Fruit fly (Drosophila melanogaster): Measurements from ENCODE around the gene GNBP3.

GNBP3 gene

dm6 chr3L:8939654-8940053 lies 15.2 kb upstream of the GNBP3 start:
- TF ChIP-seq CG13204 (GFP tag; optimal IDR thresholded peaks at IDR 0.05) = no peak
- no peak for TF ChIP-seq gl (tag; optimal IDR thresholded peaks at IDR 0.05)

DNA sequence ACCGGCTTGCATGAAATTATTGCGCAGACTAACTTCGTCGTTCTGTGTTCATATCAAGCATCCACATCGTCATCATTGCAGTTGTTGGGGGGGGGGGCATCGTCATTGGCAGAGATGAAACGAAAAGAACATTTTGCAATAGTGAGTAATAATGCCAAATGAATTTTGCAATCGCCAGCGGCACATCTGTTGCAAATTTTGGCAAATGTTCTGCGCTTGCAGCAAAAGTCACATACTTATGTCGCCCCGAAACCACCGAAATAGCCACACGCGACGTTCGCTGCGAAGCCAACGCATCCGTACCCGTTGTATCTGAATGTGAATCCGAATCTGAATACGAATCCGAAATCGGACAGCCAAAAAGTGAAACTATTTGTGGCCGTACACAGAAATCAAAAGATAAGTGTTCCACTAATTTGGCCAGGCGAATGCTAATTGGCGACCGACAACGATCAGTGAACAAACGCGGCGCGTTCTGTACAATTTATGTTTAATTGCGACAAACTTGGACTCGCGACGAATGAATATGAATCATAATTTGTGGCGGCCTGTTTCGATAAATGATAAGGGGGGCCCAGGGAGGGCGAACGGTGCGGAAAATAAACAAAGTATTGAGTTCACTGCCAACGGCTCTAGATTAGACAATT lies 6.8 kb upstream of the GNBP3 start:
- TF ChIP-seq Pif1B (GFP tag; optimal IDR thresholded peaks at IDR 0.05) = no peak
- TF ChIP-seq CG32121 (GFP tag; IDR thresholded peaks at IDR 0.05) = peak; percentile 52; the same call in 1 of the 2 replicates

dm6 chr3L:8949823-8950222 lies 5.0 kb upstream of the GNBP3 start:
- TF ChIP-seq CG32121 (GFP tag; IDR thresholded peaks at IDR 0.05) = peak; percentile 52; the same call in 1 of the 2 replicates
- no peak for TF ChIP-seq rn (GFP tag; IDR thresholded peaks at IDR 0.05)
- no peak for TF ChIP-seq gl (tag; optimal IDR thresholded peaks at IDR 0.05)

DNA sequence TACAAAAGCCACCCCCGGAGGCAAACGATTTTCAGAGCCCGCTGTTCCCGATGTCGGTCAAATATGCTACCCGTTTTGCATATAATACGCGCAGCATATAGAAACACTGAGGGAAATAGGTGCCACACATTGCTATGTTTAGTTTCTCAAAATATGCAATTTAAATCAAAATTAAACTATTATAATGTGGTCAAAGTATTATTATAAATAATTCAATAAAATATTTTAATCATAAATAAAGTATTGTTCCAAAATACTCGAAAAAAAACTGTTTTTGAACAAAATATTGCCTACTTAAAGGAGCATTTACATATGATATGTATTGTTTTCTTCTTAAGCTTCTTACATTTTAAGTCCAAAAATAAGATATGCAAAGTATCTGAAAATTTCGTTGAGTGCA lies 3.9 kb upstream of the GNBP3 start:
- TF ChIP-seq Pif1A (GFP tag; optimal IDR thresholded peaks at IDR 0.05) = no peak

DNA sequence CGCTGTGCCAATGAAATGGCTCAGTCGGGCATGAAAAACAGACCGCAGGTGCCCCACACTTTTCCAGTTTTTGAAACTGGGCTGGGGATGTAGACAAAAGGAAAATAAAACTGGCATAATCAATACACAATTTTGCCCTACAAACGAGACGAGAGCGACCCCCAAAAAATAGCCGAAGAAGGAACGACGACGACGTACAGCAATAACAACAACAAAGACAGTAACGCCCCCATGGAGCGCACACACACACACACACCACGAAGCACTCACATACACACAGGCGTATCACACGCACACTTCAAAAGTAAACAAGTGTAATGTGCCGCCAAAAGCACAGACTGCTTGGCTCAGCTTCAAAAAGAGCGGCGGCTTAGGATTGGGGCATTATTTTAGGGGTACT lies 3.3 kb upstream of the GNBP3 start:
- TF ChIP-seq CG12605 (GFP tag; IDR thresholded peaks at IDR 0.05) (no peak), CG17806 (tag; optimal IDR thresholded peaks at IDR 0.05) (no peak), D1 (tag; optimal IDR thresholded peaks at IDR 0.05) (no peak), CG8159 (tag; optimal IDR thresholded peaks at IDR 0.05) (no peak), CG14655 (GFP tag; optimal IDR thresholded peaks at IDR 0.05) (no peak), CG9948 (tag; optimal IDR thresholded peaks at IDR 0.05) (no peak), Pif1B (GFP tag; optimal IDR thresholded peaks at IDR 0.05) (no peak), Snoo (tag; optimal IDR thresholded peaks at IDR 0.05) (no peak), EcR (GFP tag; optimal IDR thresholded peaks at IDR 0.05) (no peak), CG8301 (tag; optimal IDR thresholded peaks at IDR 0.05) (no peak), rn (GFP tag; IDR thresholded peaks at IDR 0.05) (no peak), CG34367 (tag; optimal IDR thresholded peaks at IDR 0.05) (no peak), CG10348 (GFP tag; IDR thresholded peaks at IDR 0.05) (no peak), CG32121 (GFP tag; IDR thresholded peaks at IDR 0.05) (no peak), Pif1A (GFP tag; optimal IDR thresholded peaks at IDR 0.05) (no peak), CG13204 (GFP tag; optimal IDR thresholded peaks at IDR 0.05) (no peak)

DNA sequence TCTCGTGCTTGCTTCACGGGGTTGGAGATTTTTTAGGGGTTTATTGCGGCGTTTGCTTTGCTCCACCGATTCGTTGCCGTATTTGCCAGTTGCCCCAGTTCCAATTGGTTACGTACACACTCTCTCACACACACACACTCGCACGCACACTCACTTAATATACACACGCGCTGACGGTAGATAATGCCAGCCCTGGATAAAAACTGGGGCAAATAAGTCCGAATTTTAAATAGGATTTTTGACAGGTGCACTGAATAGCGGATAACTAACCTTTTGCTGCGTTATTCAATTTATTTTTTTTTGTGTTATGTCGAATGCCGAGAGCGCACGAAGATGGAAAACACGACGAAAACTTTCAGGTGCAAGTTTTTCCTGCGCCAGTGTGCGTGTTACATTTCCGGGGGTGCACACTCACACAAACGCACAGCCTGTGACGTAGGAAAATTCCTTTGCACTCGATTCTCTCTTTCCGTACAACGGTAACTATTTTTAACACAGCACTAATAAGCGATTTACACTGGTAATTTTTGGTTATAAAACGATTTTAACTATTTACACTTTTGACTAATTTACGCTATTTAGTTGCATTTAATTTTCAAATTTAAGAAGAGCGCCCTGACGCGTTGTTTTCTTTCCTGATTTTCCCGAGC lies 2.1 kb upstream of the GNBP3 start:
- TF ChIP-seq CG34367 (tag; optimal IDR thresholded peaks at IDR 0.05) (no peak), Pif1A (GFP tag; optimal IDR thresholded peaks at IDR 0.05) (no peak), Snoo (tag; optimal IDR thresholded peaks at IDR 0.05) (no peak), CG17806 (tag; optimal IDR thresholded peaks at IDR 0.05) (no peak), CG9948 (tag; optimal IDR thresholded peaks at IDR 0.05) (no peak), CG32121 (GFP tag; IDR thresholded peaks at IDR 0.05) (no peak; the same call in 1 of the 2 replicates), D1 (tag; optimal IDR thresholded peaks at IDR 0.05) (no peak), Pif1B (GFP tag; optimal IDR thresholded peaks at IDR 0.05) (no peak), CG12605 (GFP tag; IDR thresholded peaks at IDR 0.05) (no peak)

- no peak for TF ChIP-seq CG10348 (GFP tag; IDR thresholded peaks at IDR 0.05)
- peak; percentile 53 for TF ChIP-seq CG17806 (tag; optimal IDR thresholded peaks at IDR 0.05)
- TF ChIP-seq CG14655 (GFP tag; optimal IDR thresholded peaks at IDR 0.05) = peak; percentile 81
- TF ChIP-seq CG8159 (tag; optimal IDR thresholded peaks at IDR 0.05) = peak; percentile 72
- TF ChIP-seq CG13204 (GFP tag; optimal IDR thresholded peaks at IDR 0.05) = no peak
- peak; percentile 83 for TF ChIP-seq CG8301 (tag; optimal IDR thresholded peaks at IDR 0.05)
- peak; percentile 70 for TF ChIP-seq D1 (tag; optimal IDR thresholded peaks at IDR 0.05)
- TF ChIP-seq Ets98B (GFP tag; IDR thresholded peaks at IDR 0.05) = peak; percentile 40
- TF ChIP-seq rn (GFP tag; IDR thresholded peaks at IDR 0.05) = no peak
- peak; percentile 34 for TF ChIP-seq CG34367 (tag; optimal IDR thresholded peaks at IDR 0.05)
- TF ChIP-seq Snoo (tag; optimal IDR thresholded peaks at IDR 0.05) = peak; percentile 41
- peak; percentile 21 for TF ChIP-seq gl (tag; optimal IDR thresholded peaks at IDR 0.05)
- no peak for TF ChIP-seq CG12605 (GFP tag; IDR thresholded peaks at IDR 0.05)
- TF ChIP-seq CG32121 (GFP tag; IDR thresholded peaks at IDR 0.05) = no peak
- peak; percentile 45 for TF ChIP-seq Pif1B (GFP tag; optimal IDR thresholded peaks at IDR 0.05)
- peak; percentile 54 for TF ChIP-seq Pif1A (GFP tag; optimal IDR thresholded peaks at IDR 0.05)
- peak; percentile 75 for TF ChIP-seq CG4496 (GFP tag; IDR thresholded peaks at IDR 0.05)
- TF ChIP-seq EcR (GFP tag; optimal IDR thresholded peaks at IDR 0.05) = no peak
- peak; percentile 65 for TF ChIP-seq fd96Ca (GFP tag; IDR thresholded peaks at IDR 0.05)
- peak; percentile 38 for TF ChIP-seq CG15710 (tag; optimal IDR thresholded peaks at IDR 0.05)
- peak; percentile 71 for TF ChIP-seq CG9948 (tag; optimal IDR thresholded peaks at IDR 0.05)
These were observed 1.4 kb upstream of the GNBP3 start for dm6 chr3L:8953199-8953956.

All from whole organism, pupa.